Fruit fly (Drosophila melanogaster) whole organism, embryonic: ENCODE data around the gene Pgant8.

Source experiments
- Asciz ChIP-seq: fragments of 200-800 bp; sonication (Bioruptor generic); optimal IDR thresholded peaks from 2 replicates; lab custom pipeline; 2017; ENCODE audit warnings: missing biosample characterization, mild to moderate bottlenecking, missing genetic modification characterization, missing genetic modification reagents
- Atf3 ChIP-seq: fragments of 200-800 bp; sonication (Bioruptor generic); optimal IDR thresholded peaks from 3 replicates; lab custom pipeline; 2016; ENCODE audit warnings: missing biosample characterization, missing genetic modification characterization
- CG10147 ChIP-seq: fragments of 200-800 bp; sonication (Bioruptor generic); optimal IDR thresholded peaks from 2 replicates; lab custom pipeline; 2019; ENCODE audit warnings: missing biosample characterization, mild to moderate bottlenecking, missing genetic modification characterization, moderate library complexity
- CG11696 ChIP-seq: fragments of 200-800 bp; sonication (Bioruptor generic); IDR thresholded peaks from 2 replicates; pipeline ENCODE4 v1.3.6; 2022; ENCODE audit warnings: missing biosample characterization, missing genetic modification characterization
- CG1233 ChIP-seq: fragments of 200-800 bp; sonication (Bioruptor generic); optimal IDR thresholded peaks from 4 replicates; lab custom pipeline; 2018; ENCODE audit warnings: missing biosample characterization, mild to moderate bottlenecking, missing genetic modification characterization
- CG12391 ChIP-seq: fragments of 200-800 bp; sonication (Bioruptor generic); optimal IDR thresholded peaks from 3 replicates; lab custom pipeline; 2018; ENCODE audit warnings: missing biosample characterization, mild to moderate bottlenecking, missing genetic modification characterization, moderate library complexity
- CG1647 ChIP-seq: fragments of 200-800 bp; sonication (Bioruptor generic); optimal IDR thresholded peaks from 3 replicates; lab custom pipeline; 2016; ENCODE audit warnings: missing biosample characterization, missing genetic modification characterization
- CG16779 ChIP-seq: fragments of 200-800 bp; sonication (Bioruptor generic); IDR thresholded peaks from 2 replicates; pipeline ENCODE4 v1.3.6; 2022; ENCODE audit warnings: missing biosample characterization, missing genetic modification characterization
- CG16813 ChIP-seq: fragments of 200-800 bp; sonication (Bioruptor generic); IDR thresholded peaks from 3 replicates; pipeline ENCODE4 v1.3.6; 2022; ENCODE audit warnings: missing biosample characterization, missing genetic modification characterization; ENCODE audit not compliant: partially characterized antibody
- CG18619 ChIP-seq: fragments of 200-800 bp; sonication (Bioruptor generic); optimal IDR thresholded peaks from 3 replicates; lab custom pipeline; 2017; ENCODE audit warnings: missing biosample characterization, mild to moderate bottlenecking, missing genetic modification characterization
- CG2875 ChIP-seq: fragments of 200-800 bp; sonication (Bioruptor generic); optimal IDR thresholded peaks from 2 replicates; lab custom pipeline; 2017; ENCODE audit warnings: missing biosample characterization, mild to moderate bottlenecking, missing genetic modification characterization, missing genetic modification reagents
- CG2889 ChIP-seq: fragments of 200-800 bp; sonication (Bioruptor generic); IDR thresholded peaks from 3 replicates; pipeline ENCODE4 v1.3.6; 2022; ENCODE audit warnings: missing biosample characterization, missing genetic modification characterization
- CG31224 ChIP-seq: fragments of 200-800 bp; sonication (Bioruptor generic); IDR thresholded peaks from 2 replicates; pipeline ENCODE4 v1.3.6; 2022; ENCODE audit warnings: missing biosample characterization, missing genetic modification characterization
- CG32772 ChIP-seq: fragments of 200-800 bp; sonication (Bioruptor generic); IDR thresholded peaks from 2 replicates; pipeline ENCODE4 v1.3.6; 2022; ENCODE audit warnings: missing biosample characterization, missing genetic modification characterization
- CG3281 ChIP-seq: fragments of 200-800 bp; sonication (Bioruptor generic); optimal IDR thresholded peaks from 3 replicates; lab custom pipeline; 2017; ENCODE audit warnings: missing biosample characterization, mild to moderate bottlenecking, missing genetic modification characterization
- CG7839 ChIP-seq: fragments of 200-800 bp; sonication (Bioruptor generic); optimal IDR thresholded peaks from 3 replicates; lab custom pipeline; 2018; ENCODE audit warnings: missing biosample characterization, mild to moderate bottlenecking, missing genetic modification characterization, moderate library complexity
- CG8281 ChIP-seq: fragments of 200-800 bp; sonication (Bioruptor generic); optimal IDR thresholded peaks from 2 replicates; lab custom pipeline; 2018; ENCODE audit warnings: missing biosample characterization, mild to moderate bottlenecking, missing genetic modification characterization, moderate library complexity
- CG8478 ChIP-seq: fragments of >200 bp; optimal IDR thresholded peaks from 2 replicates; lab custom pipeline; 2018
- Chrac-16 ChIP-seq: fragments of 200-800 bp; sonication (Bioruptor generic); optimal IDR thresholded peaks from 3 replicates; lab custom pipeline; 2016; ENCODE audit warnings: missing biosample characterization, missing genetic modification characterization
- D ChIP-seq, 2 experiments: fragments of 200-800 bp in 1 of 2; fragments of >200 bp in 1 of 2; sonication (Bioruptor generic) in 1 of 2; optimal IDR thresholded peaks; 2 replicates in 1 of 2; 3 replicates in 1 of 2; lab custom pipeline; 2017; ENCODE audit warnings: mild to moderate bottlenecking in 1 of 2, missing biosample characterization in 1 of 2, missing genetic modification characterization in 1 of 2, missing genetic modification reagents in 1 of 2
- Deaf1 ChIP-seq: fragments of 200-800 bp; optimal IDR thresholded peaks from 3 replicates; lab custom pipeline; 2019; ENCODE audit warnings: missing biosample characterization, mild to moderate bottlenecking, missing genetic modification characterization, moderate library complexity
- Dfd ChIP-seq, 2 experiments: fragments of >200 bp; optimal IDR thresholded peaks; 2 replicates each; lab custom pipeline; 2017; ENCODE audit warnings: missing biosample characterization in 2 of 2, missing genetic modification characterization in 2 of 2
- E2f1 ChIP-seq: fragments of 200-800 bp; sonication (Bioruptor generic); IDR thresholded peaks from 2 replicates; pipeline ENCODE4 v1.3.6; 2022; ENCODE audit warnings: missing biosample characterization, missing genetic modification characterization
- HLHmδ ChIP-seq: fragments of 200-800 bp; sonication (Bioruptor generic); optimal IDR thresholded peaks from 2 replicates; lab custom pipeline; 2018; ENCODE audit warnings: missing biosample characterization, mild to moderate bottlenecking, missing genetic modification characterization, moderate library complexity
- Hmr ChIP-seq: fragments of 200-800 bp; sonication (Bioruptor generic); optimal IDR thresholded peaks from 3 replicates; lab custom pipeline; 2017; ENCODE audit warnings: mild to moderate bottlenecking, missing biosample characterization, missing genetic modification reagents, missing genetic modification characterization
- Hmx ChIP-seq: fragments of 200-800 bp; sonication (Bioruptor generic); optimal IDR thresholded peaks from 2 replicates; lab custom pipeline; 2016; ENCODE audit warnings: missing biosample characterization, missing genetic modification characterization
- Mad ChIP-seq: fragments of 200-800 bp; sonication (Bioruptor generic); optimal IDR thresholded peaks from 2 replicates; lab custom pipeline; 2016; ENCODE audit warnings: missing biosample characterization, missing genetic modification characterization
- aop ChIP-seq: fragments of 200-800 bp; sonication (Bioruptor generic); IDR thresholded peaks from 2 replicates; pipeline ENCODE4 v1.3.6; 2022; ENCODE audit warnings: missing biosample characterization, missing genetic modification characterization
- ara ChIP-seq: fragments of 200-800 bp; sonication (Bioruptor generic); IDR thresholded peaks from 2 replicates; pipeline ENCODE4 v1.3.6; 2022; ENCODE audit warnings: missing biosample characterization, missing genetic modification characterization
- ash1 ChIP-seq: fragments of 200-800 bp; sonication (Bioruptor generic); optimal IDR thresholded peaks from 2 replicates; lab custom pipeline; 2018; ENCODE audit warnings: missing biosample characterization, mild to moderate bottlenecking, missing genetic modification characterization
- bbx ChIP-seq: fragments of 200-800 bp; sonication (Bioruptor generic); IDR thresholded peaks from 2 replicates; pipeline ENCODE4 v1.3.6; 2022; ENCODE audit warnings: missing biosample characterization, missing genetic modification characterization; ENCODE audit not compliant: partially characterized antibody
- br ChIP-seq: fragments of >200 bp; optimal IDR thresholded peaks from 2 replicates; lab custom pipeline; 2017
- croc ChIP-seq: fragments of 200-800 bp; sonication (Bioruptor generic); conservative IDR thresholded peaks from 3 replicates; pipeline ENCODE4 v1.3.6; 2022; ENCODE audit warnings: missing biosample characterization, missing genetic modification characterization
- danr ChIP-seq: fragments of 200-800 bp; sonication (Bioruptor generic); IDR thresholded peaks from 2 replicates; pipeline ENCODE4 v1.3.6; 2022; ENCODE audit warnings: missing biosample characterization, missing genetic modification characterization
- dpn ChIP-seq, 2 experiments: fragments of 200-800 bp; sonication (Bioruptor generic); optimal IDR thresholded peaks; 3 replicates each; lab custom pipeline; 2016; ENCODE audit warnings: missing biosample characterization in 2 of 2, missing genetic modification characterization in 2 of 2
- dysf ChIP-seq: fragments of 200-800 bp; sonication (Bioruptor generic); IDR thresholded peaks from 3 replicates; pipeline ENCODE4 v1.3.6; 2022; ENCODE audit warnings: missing biosample characterization, missing genetic modification characterization
- esg ChIP-seq: fragments of 200-800 bp; sonication (Bioruptor generic); conservative IDR thresholded peaks from 2 replicates; pipeline ENCODE4 v1.3.6; 2022; ENCODE audit warnings: missing biosample characterization, missing genetic modification characterization
- fd3F ChIP-seq: fragments of 200-800 bp; sonication (Bioruptor generic); optimal IDR thresholded peaks from 2 replicates; lab custom pipeline; 2018; ENCODE audit warnings: missing biosample characterization, mild to moderate bottlenecking, missing genetic modification characterization, moderate library complexity
- gsb-n ChIP-seq: fragments of 200-800 bp; sonication (Bioruptor generic); optimal IDR thresholded peaks from 3 replicates; lab custom pipeline; 2018; ENCODE audit warnings: missing biosample characterization, mild to moderate bottlenecking, missing genetic modification characterization
- nerfin-1 ChIP-seq: fragments of 200-800 bp; sonication (Bioruptor generic); optimal IDR thresholded peaks from 3 replicates; lab custom pipeline; 2019; ENCODE audit warnings: missing biosample characterization, mild to moderate bottlenecking, missing genetic modification characterization, moderate library complexity
- otp ChIP-seq: fragments of 200-800 bp; sonication (Bioruptor generic); IDR thresholded peaks from 3 replicates; pipeline ENCODE4, ENCODE4 v1.3.6; 2022; ENCODE audit warnings: missing biosample characterization, missing genetic modification characterization
- pb ChIP-seq: fragments of 200-800 bp; sonication (Bioruptor generic); optimal IDR thresholded peaks from 3 replicates; lab custom pipeline; 2016; ENCODE audit warnings: missing biosample characterization, missing genetic modification characterization
- psq ChIP-seq: fragments of 200-800 bp; sonication (Bioruptor generic); optimal IDR thresholded peaks from 2 replicates; lab custom pipeline; 2017; ENCODE audit warnings: missing biosample characterization, missing genetic modification characterization
- seq ChIP-seq: fragments of 200-800 bp; sonication (Bioruptor generic); IDR thresholded peaks from 2 replicates; pipeline ENCODE4 v1.3.6; 2022; ENCODE audit warnings: missing biosample characterization, missing genetic modification characterization
- shn ChIP-seq: fragments of 200-800 bp; sonication (Bioruptor generic); optimal IDR thresholded peaks from 3 replicates; lab custom pipeline; 2016; ENCODE audit warnings: missing biosample characterization, missing genetic modification characterization
- sisA ChIP-seq: fragments of 200-800 bp; sonication (Bioruptor generic); IDR thresholded peaks from 2 replicates; pipeline ENCODE4 v1.3.6; 2022; ENCODE audit warnings: missing biosample characterization, missing genetic modification characterization
- tgo ChIP-seq: fragments of 200-800 bp; sonication (Bioruptor generic); IDR thresholded peaks from 3 replicates; pipeline ENCODE4 v1.3.6; 2022; ENCODE audit warnings: missing biosample characterization, missing genetic modification characterization
- trh ChIP-seq: fragments of 200-800 bp; sonication (Bioruptor generic); optimal IDR thresholded peaks from 2 replicates; lab custom pipeline; 2016; ENCODE audit warnings: missing biosample characterization, missing genetic modification characterization

Pgant8 gene

dm6 chr3L:15694406-15694805 is 10.7 kb downstream of the Pgant8 start (continued):
- TF ChIP-seq Hmx (GFP tag; lab: Kevin White, UChicago), result no peak
- TF ChIP-seq otp, result 0 out of 3 replicates have a peak, but pooled peaks have one; percentile 43
- no peak for TF ChIP-seq CG3281 (GFP tag; lab: Kevin White, UChicago)
- TF ChIP-seq sisA (GFP tag; lab: Robert Waterston, UW), result no peak
- TF ChIP-seq tgo, result no peak
- no peak for TF ChIP-seq CG16813 (GFP tag; lab: Robert Waterston, UW)
- peak; percentile 24 for TF ChIP-seq Asciz
- no peak for TF ChIP-seq croc (GFP tag; lab: Robert Waterston, UW)
- TF ChIP-seq seq (GFP tag; lab: Robert Waterston, UW), result no peak
- no peak for TF ChIP-seq trh
- TF ChIP-seq CG2875 (GFP tag; lab: Kevin White, UChicago), result no peak
- no peak for TF ChIP-seq bbx (GFP tag; lab: Robert Waterston, UW)
- TF ChIP-seq ash1 (GFP tag; lab: Kevin White, UChicago), result no peak
- peak; percentile 9 for TF ChIP-seq Hmr (GFP tag; lab: Kevin White, UChicago)
- no peak for TF ChIP-seq br (lab: Kevin White, UChicago)
- no peak for TF ChIP-seq Mad (GFP tag; lab: Kevin White, UChicago)
- no peak for TF ChIP-seq shn
- no peak for TF ChIP-seq E2f1 (GFP tag; lab: Robert Waterston, UW)
- TF ChIP-seq CG1647 (GFP tag; lab: Kevin White, UChicago), result no peak
- TF ChIP-seq psq, result no peak
- TF ChIP-seq CG31224, result no peak
- no peak for TF ChIP-seq CG12391 (tag; lab: Kevin White, UChicago)
- no peak for TF ChIP-seq Deaf1 (tag; lab: Kevin White, UChicago)
- TF ChIP-seq gsb-n (tag; lab: Kevin White, UChicago), result no peak
- TF ChIP-seq HLHmδ (GFP tag; lab: Kevin White, UChicago), result no peak
- no peak for TF ChIP-seq aop (GFP tag; lab: Robert Waterston, UW)
- no peak for TF ChIP-seq CG8478 (lab: Kevin White, UChicago)
- TF ChIP-seq ara (GFP tag; lab: Robert Waterston, UW), result no peak
- no peak for TF ChIP-seq CG2889 (GFP tag; lab: Robert Waterston, UW)
- no peak for TF ChIP-seq nerfin-1 (tag; lab: Kevin White, UChicago)
- TF ChIP-seq dysf (GFP tag; lab: Robert Waterston, UW), result 0 out of 3 replicates have a peak, but pooled peaks have one; percentile 29
- TF ChIP-seq CG10147 (GFP tag; lab: Kevin White, UChicago), result no peak
- TF ChIP-seq CG16779, result no peak
- peak; percentile 8 for TF ChIP-seq CG7839 (tag; lab: Kevin White, UChicago)
- no peak for TF ChIP-seq Atf3 (GFP tag; lab: Kevin White, UChicago)
- peak in 1 of 2 experiments; percentile 7 for TF ChIP-seq dpn (GFP tag; optimal IDR thresholded peaks at IDR 0.05; lab: Kevin White, UChicago)
- TF ChIP-seq CG8281 (tag; lab: Kevin White, UChicago), result peak; percentile 7
- TF ChIP-seq fd3F (GFP tag; lab: Kevin White, UChicago), result no peak
- no peak for TF ChIP-seq CG11696
- TF ChIP-seq CG18619, result peak; percentile 5
- no peak for TF ChIP-seq D (optimal IDR thresholded peaks at IDR 0.05; lab: Kevin White, UChicago)
- no peak for TF ChIP-seq D (GFP tag; optimal IDR thresholded peaks at IDR 0.05; lab: Kevin White, UChicago)
- no peak for TF ChIP-seq esg (GFP tag; lab: Robert Waterston, UW)
- TF ChIP-seq danr (GFP tag; lab: Robert Waterston, UW), result no peak
- no peak for TF ChIP-seq CG32772 (GFP tag; lab: Robert Waterston, UW)
- peak; percentile 27 for TF ChIP-seq CG1233
- no peak for TF ChIP-seq Dfd (GFP tag; optimal IDR thresholded peaks at IDR 0.05; lab: Kevin White, UChicago)
- no peak for TF ChIP-seq Chrac-16
- no peak for TF ChIP-seq pb (GFP tag; lab: Kevin White, UChicago)
- TF ChIP-seq, all 482 proteins: peak for 21
